Fruit fly (Drosophila melanogaster): ENCODE results near the gene CG43784.
"Not testable (repeated sequence)": the region's sequence is repeated elsewhere in the genome, so short reads cannot be mapped to it uniquely, and the experiment has no call there.

- TF ChIP-seq CG8301 (tag; optimal IDR thresholded peaks at IDR 0.05); Pif1B (GFP tag; optimal IDR thresholded peaks at IDR 0.05); CG17806 (tag; optimal IDR thresholded peaks at IDR 0.05); EcR (GFP tag; optimal IDR thresholded peaks at IDR 0.05); Ets98B (GFP tag; IDR thresholded peaks at IDR 0.05); CG32121 (GFP tag; IDR thresholded peaks at IDR 0.05); Snoo (tag; optimal IDR thresholded peaks at IDR 0.05); CG4496 (GFP tag; IDR thresholded peaks at IDR 0.05); gl (tag; optimal IDR thresholded peaks at IDR 0.05): not testable (repeated sequence)
Measured at dm6 chrX:19944047-19944446, 14.1 kb downstream of the CG43784 start, which contains the start of gene CG45492.
